Worm (Caenorhabditis elegans) whole organism, L3 larva: ENCODE measurements around the gene Y102A5C.2.

Experiments used
- ceh-82 ChIP-seq: fragments of 150-350 bp; optimal IDR thresholded peaks from 2 replicates; lab custom pipeline; 2014; ENCODE audit warnings: missing biosample characterization, missing genetic modification characterization
- egl-27 ChIP-seq: sonication (generic microtip); optimal IDR thresholded peaks from 4 replicates; lab custom pipeline; 2017; ENCODE audit warnings: missing biosample characterization, missing genetic modification reagents, missing genetic modification characterization
- jun-1 ChIP-seq: fragments of 150-350 bp; optimal IDR thresholded peaks from 2 replicates; lab custom pipeline; 2014; ENCODE audit warnings: missing biosample characterization, missing genetic modification reagents, missing genetic modification characterization
- lsy-12 ChIP-seq: sonication (generic microtip); optimal IDR thresholded peaks from 2 replicates; lab custom pipeline; 2016; ENCODE audit warnings: mild to moderate bottlenecking, missing genetic modification characterization, missing compliant biosample characterization
- nfya-1 ChIP-seq: sonication (generic microtip); optimal IDR thresholded peaks from 2 replicates; lab custom pipeline; 2017; ENCODE audit warnings: missing genetic modification characterization, mild to moderate bottlenecking, missing compliant biosample characterization, antibody characterized with exemption, moderate library complexity; ENCODE audit not compliant: insufficient read depth
- pqm-1 ChIP-seq: fragments of 150-350 bp; optimal IDR thresholded peaks from 2 replicates; lab custom pipeline; 2017; ENCODE audit warnings: missing biosample characterization, missing genetic modification characterization, inconsistent platforms
- tbx-2 ChIP-seq: sonication (generic microtip); optimal IDR thresholded peaks from 2 replicates; lab custom pipeline; 2016; ENCODE audit warnings: mild to moderate bottlenecking, missing genetic modification characterization, missing compliant biosample characterization

Y102A5C.2 gene

ce11 chrV:16966636-16967035 lies 48.1 kb downstream of the Y102A5C.2 start, which contains the start of gene fbxa-90:
TSS of gene fbxa-90 (plus strand) at chrV:16966814.
- TF ChIP-seq ceh-82 (no peak), jun-1 (tag; lab: Kevin White, UChicago) (no peak), nfya-1 (no peak), lsy-12 (tag; lab: Kevin White, UChicago) (no peak), pqm-1 (no peak), egl-27 (tag; lab: Kevin White, UChicago) (no peak), tbx-2 (tag; lab: Kevin White, UChicago) (no peak)
